Worm (Caenorhabditis elegans): ENCODE results near the gene inpp-1.

inpp-1 gene

DNA sequence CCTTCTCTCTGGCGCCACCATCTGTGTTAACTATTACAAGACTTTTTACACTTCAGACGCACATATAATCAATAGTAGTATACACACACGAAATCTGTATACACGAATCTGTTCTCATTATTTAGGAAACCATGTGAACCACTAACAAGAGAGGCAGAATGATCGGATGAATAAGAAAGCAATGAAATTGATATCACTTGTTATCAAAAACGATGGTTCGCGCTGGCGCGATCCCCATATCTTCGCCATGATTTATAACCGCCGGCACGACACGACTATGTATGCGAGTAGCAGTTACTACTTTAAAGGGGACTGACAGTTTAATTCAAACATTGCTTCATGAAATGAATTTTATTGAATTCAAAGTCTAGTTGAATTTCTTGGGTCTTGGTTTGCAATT is 7.6 kb upstream of the inpp-1 start:
- TF ChIP-seq sma-9 (GFP tag; optimal IDR thresholded peaks at IDR 0.05), result peak; percentile 77
- no peak for TF ChIP-seq sma-9 (tag; optimal IDR thresholded peaks at IDR 0.05)
- no peak for TF ChIP-seq alr-1 (tag; optimal IDR thresholded peaks at IDR 0.05)
- peak; percentile 31 for TF ChIP-seq nhr-21 (tag; optimal IDR thresholded peaks at IDR 0.05)
- TF ChIP-seq R02D3.7 (tag; optimal IDR thresholded peaks at IDR 0.05), result no peak

DNA sequence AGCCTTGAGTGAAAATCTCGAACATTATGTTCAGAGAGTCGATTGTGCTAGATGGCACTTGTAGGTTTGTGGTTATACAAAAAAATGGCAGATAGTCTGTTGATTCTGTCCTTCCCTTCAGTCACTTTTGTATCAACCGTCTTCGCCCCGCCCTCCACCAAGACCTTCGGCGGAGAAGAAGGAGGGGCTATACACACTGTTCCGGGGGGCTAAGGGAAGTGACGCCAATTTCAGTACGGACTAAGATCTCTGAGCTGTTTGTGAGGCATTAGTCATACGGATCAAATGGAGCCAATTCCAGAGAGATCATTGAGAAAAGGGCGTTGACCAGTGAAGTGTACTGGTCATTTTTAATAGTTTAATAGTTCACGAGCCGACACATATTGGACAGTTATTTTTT is 6.9 kb upstream of the inpp-1 start, which contains the start of gene swt-3:
Gene swt-3 (minus strand): TSS at position 101 of the 400 bp plus-strand sequence.
- TF ChIP-seq sma-9 (GFP tag; optimal IDR thresholded peaks at IDR 0.05) (no peak), sma-9 (tag; optimal IDR thresholded peaks at IDR 0.05) (no peak), ama-1 (optimal IDR thresholded peaks at IDR 0.05) (no peak), sem-4 (tag; optimal IDR thresholded peaks at IDR 0.05) (no peak), lin-39 (tag; optimal IDR thresholded peaks at IDR 0.05) (no peak), unc-62 (GFP tag; optimal IDR thresholded peaks at IDR 0.05) (no peak), nhr-23 (tag; optimal IDR thresholded peaks at IDR 0.05) (no peak)

DNA sequence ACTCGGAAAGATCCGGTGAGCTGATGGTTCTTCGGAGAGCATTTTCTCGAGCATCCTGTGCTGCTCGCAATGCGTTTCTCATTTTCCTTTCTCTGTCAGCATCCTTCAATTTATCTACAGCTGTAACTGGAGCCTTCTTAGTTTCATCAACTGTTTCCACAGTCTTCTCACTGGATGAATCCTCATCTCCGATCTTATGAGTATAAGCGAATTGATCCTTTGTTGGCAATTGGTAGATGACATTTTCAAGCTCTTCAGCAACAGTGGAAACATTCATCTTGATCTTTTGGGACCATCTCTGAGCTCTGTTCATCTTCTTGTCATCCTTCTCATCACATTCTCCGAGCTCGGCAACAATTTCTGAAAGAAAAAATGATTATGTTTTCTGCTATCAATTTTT is 5.6 kb upstream of the inpp-1 start:
- TF ChIP-seq nhr-11 (tag; optimal IDR thresholded peaks at IDR 0.05), result no peak
- TF ChIP-seq ceh-82 (tag; optimal IDR thresholded peaks at IDR 0.05), result no peak

DNA sequence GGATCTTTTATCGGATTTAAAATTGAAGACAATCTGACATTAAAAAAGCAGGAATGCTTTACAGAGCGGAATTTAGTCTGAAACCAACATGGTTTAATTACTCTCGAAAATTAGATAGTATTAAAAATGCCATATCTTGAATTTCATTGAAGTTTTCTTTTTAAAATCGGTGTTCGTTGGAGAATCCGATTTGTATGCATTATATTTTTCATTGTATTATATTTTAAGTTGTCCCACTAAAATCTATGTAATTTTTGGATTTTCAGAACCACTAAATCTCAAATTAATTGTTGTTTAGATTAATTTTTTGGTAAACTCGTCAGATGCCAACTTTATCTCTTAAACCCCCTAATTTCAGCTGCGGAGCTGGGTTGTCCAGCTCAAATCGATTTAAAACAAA is 4.9 kb upstream of the inpp-1 start:
- TF ChIP-seq ceh-82 (tag; optimal IDR thresholded peaks at IDR 0.05), result no peak
- no peak for TF ChIP-seq ztf-11 (tag; optimal IDR thresholded peaks at IDR 0.05)
- TF ChIP-seq sma-9 (GFP tag; optimal IDR thresholded peaks at IDR 0.05), result no peak
- no peak for TF ChIP-seq sma-9 (tag; optimal IDR thresholded peaks at IDR 0.05)
- TF ChIP-seq Y55F3AM.14 (GFP tag; optimal IDR thresholded peaks at IDR 0.05), result no peak
- peak; percentile 16 for TF ChIP-seq nhr-25 (tag; optimal IDR thresholded peaks at IDR 0.05)

DNA sequence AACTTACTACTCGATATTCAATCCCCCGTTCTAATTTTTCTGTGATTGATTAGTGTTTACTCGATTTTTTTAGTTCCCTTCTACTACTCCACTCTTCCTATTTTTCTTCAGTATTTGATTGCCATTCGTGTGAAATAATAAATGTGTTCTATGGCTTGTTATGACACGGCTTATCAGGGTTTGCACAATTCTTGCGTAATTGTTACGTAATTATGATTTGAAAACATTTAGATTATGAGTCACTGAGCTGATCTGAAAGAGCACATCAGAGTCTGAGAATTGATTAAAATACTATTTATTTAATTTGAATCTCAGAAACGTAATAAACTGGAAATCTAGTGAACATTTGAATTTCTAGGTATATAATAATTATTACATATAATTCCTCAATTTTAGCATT is 3.9 kb upstream of the inpp-1 start:
- TF ChIP-seq ama-1 (optimal IDR thresholded peaks at IDR 0.05) (no peak), zag-1 (tag; optimal IDR thresholded peaks at IDR 0.05) (no peak), sma-3 (GFP tag; optimal IDR thresholded peaks at IDR 0.05) (no peak), nhr-25 (tag; optimal IDR thresholded peaks at IDR 0.05) (no peak), mbf-1 (tag; optimal IDR thresholded peaks at IDR 0.05) (no peak), lin-11 (tag; optimal IDR thresholded peaks at IDR 0.05) (no peak), blmp-1 (tag; optimal IDR thresholded peaks at IDR 0.05; ENCODE audit: insufficient read depth) (no peak), ztf-11 (tag; optimal IDR thresholded peaks at IDR 0.05) (no peak), alr-1 (tag; optimal IDR thresholded peaks at IDR 0.05) (no peak), ztf-1 (GFP tag; conservative IDR thresholded peaks at IDR 0.05) (no peak), ceh-82 (tag; optimal IDR thresholded peaks at IDR 0.05) (no peak), nhr-6 (tag; optimal IDR thresholded peaks at IDR 0.05) (no peak), sem-4 (tag; optimal IDR thresholded peaks at IDR 0.05) (no peak), nhr-11 (tag; optimal IDR thresholded peaks at IDR 0.05) (no peak)

DNA sequence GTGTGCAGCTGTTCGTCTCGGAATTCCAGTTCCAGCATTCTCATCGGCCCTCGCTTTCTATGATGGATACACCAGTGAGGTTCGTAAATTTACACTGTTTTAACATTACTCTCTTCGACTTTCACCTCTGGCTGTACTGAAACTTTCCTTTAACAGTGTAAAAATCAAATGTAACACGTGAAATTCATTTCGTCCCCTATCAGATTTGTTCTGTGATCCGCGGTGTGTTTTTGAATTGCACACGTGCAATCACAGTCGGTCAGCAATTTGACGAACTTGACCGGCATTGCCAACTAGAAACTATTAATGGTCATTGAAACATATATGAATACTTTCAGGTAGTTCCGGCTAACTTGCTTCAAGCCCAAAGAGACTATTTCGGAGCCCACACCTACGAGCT is 3.4 kb upstream of the inpp-1 start:
- TF ChIP-seq blmp-1 (tag; optimal IDR thresholded peaks at IDR 0.05; ENCODE audit: insufficient read depth) (peak; percentile 77), unc-39 (tag; optimal IDR thresholded peaks at IDR 0.05) (no peak), nhr-21 (tag; optimal IDR thresholded peaks at IDR 0.05) (peak; percentile 2), sma-3 (GFP tag; optimal IDR thresholded peaks at IDR 0.05) (peak; percentile 73), ama-1 (optimal IDR thresholded peaks at IDR 0.05) (no peak), nhr-10 (tag; optimal IDR thresholded peaks at IDR 0.05) (no peak), sma-9 (GFP tag; optimal IDR thresholded peaks at IDR 0.05) (peak; percentile 74), sma-9 (tag; optimal IDR thresholded peaks at IDR 0.05) (no peak), nhr-23 (tag; optimal IDR thresholded peaks at IDR 0.05) (no peak), gmeb-1 (tag; optimal IDR thresholded peaks at IDR 0.05) (no peak), unc-62 (GFP tag; optimal IDR thresholded peaks at IDR 0.05) (no peak), nhr-25 (tag; optimal IDR thresholded peaks at IDR 0.05) (peak; percentile 48)

DNA sequence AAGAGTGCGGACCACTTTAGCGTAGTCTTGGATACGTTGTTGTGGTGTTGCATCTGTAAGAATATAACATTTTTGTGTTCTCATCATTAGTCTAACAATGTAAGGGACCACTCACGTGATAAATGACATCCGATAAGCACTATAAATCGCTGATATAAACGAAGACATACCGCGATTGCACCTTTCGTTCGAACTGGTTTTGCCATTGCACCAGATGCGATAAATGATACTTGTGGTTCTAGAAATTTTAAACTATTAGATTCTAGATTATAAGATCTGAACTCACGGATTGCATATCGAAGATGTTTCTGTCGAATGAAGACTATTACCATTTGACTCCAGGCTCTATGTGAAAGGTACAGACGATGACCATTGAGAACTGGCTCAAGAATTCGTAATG is 2.4 kb downstream of the inpp-1 start:
- no peak for TF ChIP-seq ztf-4 (tag; optimal IDR thresholded peaks at IDR 0.05)
- no peak for TF ChIP-seq ama-1 (optimal IDR thresholded peaks at IDR 0.05)
- TF ChIP-seq dmd-4 (tag; optimal IDR thresholded peaks at IDR 0.05), result no peak
- no peak for TF ChIP-seq F13H6.1 (tag; optimal IDR thresholded peaks at IDR 0.05)
- no peak for TF ChIP-seq nhr-6 (tag; optimal IDR thresholded peaks at IDR 0.05)
- TF ChIP-seq ztf-11 (tag; optimal IDR thresholded peaks at IDR 0.05), result no peak
- no peak for TF ChIP-seq ceh-16 (tag; optimal IDR thresholded peaks at IDR 0.05)
- no peak for TF ChIP-seq lin-11 (tag; optimal IDR thresholded peaks at IDR 0.05)
- TF ChIP-seq nhr-12 (tag; optimal IDR thresholded peaks at IDR 0.05), result no peak
- TF ChIP-seq nhr-23 (tag; optimal IDR thresholded peaks at IDR 0.05), result no peak

All from whole organism, L2 larva.